Fruit fly (Drosophila melanogaster) whole organism, embryonic: ENCODE measurements around the gene pcm.

ENCODE experiments used
- Blimp-1 ChIP-seq: fragments of 200-800 bp; sonication (Bioruptor generic); optimal IDR thresholded peaks from 3 replicates; lab custom pipeline; 2018; ENCODE audit warnings: missing biosample characterization, missing genetic modification characterization, mild to moderate bottlenecking, moderate library complexity, missing genetic modification reagents
- CG10274 ChIP-seq: fragments of 200-800 bp; sonication (Bioruptor generic); optimal IDR thresholded peaks from 3 replicates; lab custom pipeline; 2017; ENCODE audit warnings: missing biosample characterization, mild to moderate bottlenecking, missing genetic modification characterization
- CG10959 ChIP-seq: fragments of 200-800 bp; sonication (Bioruptor generic); IDR thresholded peaks from 2 replicates; pipeline ENCODE4 v1.3.6; 2022; ENCODE audit warnings: missing biosample characterization, missing genetic modification characterization
- CG12236 ChIP-seq: fragments of 200-800 bp; sonication (Bioruptor generic); optimal IDR thresholded peaks from 2 replicates; lab custom pipeline; 2016; ENCODE audit warnings: missing biosample characterization, missing genetic modification characterization
- CG15269 ChIP-seq: fragments of 200-800 bp; sonication (Bioruptor generic); optimal IDR thresholded peaks from 2 replicates; lab custom pipeline; 2018; ENCODE audit warnings: missing biosample characterization, mild to moderate bottlenecking, missing genetic modification characterization, moderate library complexity
- CG15479 ChIP-seq: fragments of 200-800 bp; sonication (Bioruptor generic); optimal IDR thresholded peaks from 3 replicates; lab custom pipeline; 2019; ENCODE audit warnings: missing biosample characterization, mild to moderate bottlenecking, missing genetic modification characterization, moderate library complexity
- CG16815 ChIP-seq: fragments of 200-800 bp; sonication (Bioruptor generic); optimal IDR thresholded peaks from 3 replicates; lab custom pipeline; 2017; ENCODE audit warnings: missing biosample characterization, mild to moderate bottlenecking, missing genetic modification characterization
- CG17829 ChIP-seq: fragments of 200-800 bp; optimal IDR thresholded peaks from 2 replicates; lab custom pipeline; 2019; ENCODE audit warnings: missing biosample characterization, mild to moderate bottlenecking, missing genetic modification characterization, moderate library complexity
- CG30431 ChIP-seq: fragments of 200-800 bp; sonication (Bioruptor generic); optimal IDR thresholded peaks from 2 replicates; lab custom pipeline; 2017; ENCODE audit warnings: missing biosample characterization, missing genetic modification characterization
- CG32532 ChIP-seq: fragments of 200-800 bp; sonication (Bioruptor generic); IDR thresholded peaks from 2 replicates; pipeline ENCODE4 v1.3.6; 2022; ENCODE audit warnings: missing biosample characterization, missing genetic modification characterization
- CG34224 ChIP-seq: fragments of 200-800 bp; sonication (Bioruptor generic); IDR thresholded peaks from 3 replicates; pipeline ENCODE4 v1.3.6; 2022; ENCODE audit warnings: missing biosample characterization, missing genetic modification characterization; ENCODE audit not compliant: partially characterized antibody
- CG4360 ChIP-seq: fragments of 200-800 bp; sonication (Bioruptor generic); IDR thresholded peaks from 2 replicates; pipeline ENCODE4 v1.3.6; 2022; ENCODE audit warnings: missing biosample characterization, missing genetic modification characterization
- CG5180 ChIP-seq: fragments of 200-800 bp; sonication (Bioruptor generic); optimal IDR thresholded peaks from 3 replicates; lab custom pipeline; 2017; ENCODE audit warnings: missing biosample characterization, missing genetic modification characterization, mild to moderate bottlenecking, moderate library complexity, missing genetic modification reagents
- Chrac-16 ChIP-seq: fragments of 200-800 bp; sonication (Bioruptor generic); optimal IDR thresholded peaks from 3 replicates; lab custom pipeline; 2016; ENCODE audit warnings: missing biosample characterization, missing genetic modification characterization
- D ChIP-seq, 2 experiments: fragments of 200-800 bp in 1 of 2; fragments of >200 bp in 1 of 2; sonication (Bioruptor generic) in 1 of 2; optimal IDR thresholded peaks; 2 replicates in 1 of 2; 3 replicates in 1 of 2; lab custom pipeline; 2017; ENCODE audit warnings: mild to moderate bottlenecking in 1 of 2, missing biosample characterization in 1 of 2, missing genetic modification characterization in 1 of 2, missing genetic modification reagents in 1 of 2
- Dbx ChIP-seq: fragments of 200-800 bp; sonication (Bioruptor generic); IDR thresholded peaks from 3 replicates; pipeline ENCODE4 v1.3.6; 2022; ENCODE audit warnings: missing biosample characterization, missing genetic modification characterization
- Dfd ChIP-seq, 2 experiments: fragments of >200 bp; optimal IDR thresholded peaks; 2 replicates each; lab custom pipeline; 2017; ENCODE audit warnings: missing biosample characterization in 2 of 2, missing genetic modification characterization in 2 of 2
- Dref ChIP-seq: fragments of 200-800 bp; sonication (Bioruptor generic); IDR thresholded peaks from 2 replicates; pipeline ENCODE4 v1.3.6; 2022; ENCODE audit warnings: missing biosample characterization, missing genetic modification characterization
- H15 ChIP-seq: fragments of 200-800 bp; sonication (Bioruptor generic); IDR thresholded peaks from 3 replicates; pipeline ENCODE4 v1.3.6; 2022; ENCODE audit warnings: missing biosample characterization, missing genetic modification characterization
- HHEX ChIP-seq: fragments of 200-800 bp; sonication (Bioruptor generic); optimal IDR thresholded peaks from 3 replicates; lab custom pipeline; 2017; ENCODE audit warnings: missing biosample characterization, mild to moderate bottlenecking, missing genetic modification characterization, missing genetic modification reagents
- Hr78 ChIP-seq, 2 experiments: fragments of 200-800 bp in 1 of 2; fragments of >200 bp in 1 of 2; sonication (Bioruptor generic) in 1 of 2; optimal IDR thresholded peaks; 2 replicates each; lab custom pipeline; 2017 to 2019; ENCODE audit warnings: missing biosample characterization in 2 of 2, missing genetic modification characterization in 2 of 2, mild to moderate bottlenecking in 1 of 2, moderate library complexity in 1 of 2
- MESR4 ChIP-seq: fragments of 200-800 bp; sonication (Bioruptor generic); optimal IDR thresholded peaks from 2 replicates; lab custom pipeline; 2018; ENCODE audit warnings: missing biosample characterization, mild to moderate bottlenecking, missing genetic modification characterization, moderate library complexity
- Meics ChIP-seq: fragments of 200-800 bp; sonication (Bioruptor generic); optimal IDR thresholded peaks from 2 replicates; lab custom pipeline; 2017; ENCODE audit warnings: missing biosample characterization, mild to moderate bottlenecking, missing genetic modification characterization
- NC2α ChIP-seq: fragments of 200-800 bp; sonication (Bioruptor generic); optimal IDR thresholded peaks from 2 replicates; lab custom pipeline; 2016; ENCODE audit warnings: missing biosample characterization, missing genetic modification characterization
- NC2β ChIP-seq: fragments of 200-800 bp; sonication (Bioruptor generic); optimal IDR thresholded peaks from 2 replicates; lab custom pipeline; 2016; ENCODE audit warnings: missing biosample characterization, missing genetic modification characterization
- Opbp ChIP-seq: fragments of 200-800 bp; sonication (Bioruptor generic); IDR thresholded peaks from 3 replicates; pipeline ENCODE4 v1.3.6; 2022; ENCODE audit warnings: missing biosample characterization, missing genetic modification characterization; ENCODE audit not compliant: partially characterized antibody
- Pdp1 ChIP-seq, 2 experiments: fragments of 200-800 bp; sonication (Bioruptor generic); optimal IDR thresholded peaks; 3 replicates each; lab custom pipeline; 2016; ENCODE audit warnings: missing biosample characterization in 2 of 2, missing genetic modification characterization in 2 of 2, mild to moderate bottlenecking in 1 of 2, moderate library complexity in 1 of 2
- Ravus ChIP-seq: fragments of 200-800 bp; sonication (Bioruptor generic); IDR thresholded peaks from 2 replicates; pipeline ENCODE4 v1.3.6; 2022; ENCODE audit warnings: missing biosample characterization, missing genetic modification characterization
- Sry-β ChIP-seq: fragments of 200-800 bp; sonication (Bioruptor generic); optimal IDR thresholded peaks from 2 replicates; lab custom pipeline; 2018; ENCODE audit warnings: missing biosample characterization, mild to moderate bottlenecking, missing genetic modification characterization, moderate library complexity
- Trl ChIP-seq, 3 experiments: fragments of >200 bp in 2 of 3; fragments of 200-800 bp in 1 of 3; sonication (Bioruptor generic) in 1 of 3; optimal IDR thresholded peaks; 2 replicates in 1 of 3; 3 replicates in 2 of 3; lab custom pipeline; 2016 to 2017; ENCODE audit warnings: missing biosample characterization in 1 of 3, missing genetic modification characterization in 1 of 3
- Vsx1 ChIP-seq: fragments of 200-800 bp; sonication (Bioruptor generic); optimal IDR thresholded peaks from 2 replicates; lab custom pipeline; 2017; ENCODE audit warnings: missing biosample characterization, mild to moderate bottlenecking, missing genetic modification characterization, missing genetic modification reagents
- amos ChIP-seq: fragments of 200-800 bp; sonication (Bioruptor generic); IDR thresholded peaks from 2 replicates; pipeline ENCODE4 v1.3.6; 2022; ENCODE audit warnings: missing biosample characterization, missing genetic modification characterization; ENCODE audit not compliant: partially characterized antibody
- crc ChIP-seq: fragments of 200-800 bp; sonication (Bioruptor generic); optimal IDR thresholded peaks from 2 replicates; lab custom pipeline; 2016; ENCODE audit warnings: missing biosample characterization, missing genetic modification characterization
- crol ChIP-seq: fragments of 200-800 bp; sonication (Bioruptor generic); IDR thresholded peaks from 2 replicates; pipeline ENCODE4 v1.3.6; 2022; ENCODE audit warnings: missing biosample characterization, missing genetic modification characterization
- dan ChIP-seq: fragments of 200-800 bp; sonication (Bioruptor generic); IDR thresholded peaks from 2 replicates; pipeline ENCODE4 v1.3.6; 2022; ENCODE audit warnings: missing biosample characterization, missing genetic modification characterization
- dpn ChIP-seq, 2 experiments: fragments of 200-800 bp; sonication (Bioruptor generic); optimal IDR thresholded peaks; 3 replicates each; lab custom pipeline; 2016; ENCODE audit warnings: missing biosample characterization in 2 of 2, missing genetic modification characterization in 2 of 2
- fd64A ChIP-seq: fragments of 200-800 bp; sonication (Bioruptor generic); optimal IDR thresholded peaks from 3 replicates; lab custom pipeline; 2018; ENCODE audit warnings: missing biosample characterization, mild to moderate bottlenecking, missing genetic modification characterization
- gcm2 ChIP-seq: fragments of 200-800 bp; sonication (Bioruptor generic); optimal IDR thresholded peaks from 2 replicates; lab custom pipeline; 2016; ENCODE audit warnings: missing biosample characterization, missing genetic modification characterization
- lilli ChIP-seq: fragments of 200-800 bp; sonication (Bioruptor generic); optimal IDR thresholded peaks from 3 replicates; lab custom pipeline; 2016; ENCODE audit warnings: missing biosample characterization, missing genetic modification characterization
- mirr ChIP-seq: fragments of 200-800 bp; sonication (Bioruptor generic); optimal IDR thresholded peaks from 3 replicates; lab custom pipeline; 2018; ENCODE audit warnings: missing biosample characterization, mild to moderate bottlenecking, missing genetic modification characterization
- nerfin-2 ChIP-seq: fragments of 200-800 bp; sonication (Bioruptor generic); IDR thresholded peaks from 2 replicates; pipeline ENCODE4 v1.3.6; 2022; ENCODE audit warnings: missing biosample characterization, missing genetic modification characterization; ENCODE audit not compliant: partially characterized antibody
- pnt ChIP-seq: fragments of 200-800 bp; sonication (Bioruptor generic); optimal IDR thresholded peaks from 3 replicates; lab custom pipeline; 2016; ENCODE audit warnings: missing biosample characterization, missing genetic modification characterization
- prd ChIP-seq, 3 experiments: fragments of >200 bp in 2 of 3; fragments of 200-800 bp in 1 of 3; sonication (Bioruptor generic) in 1 of 3; optimal IDR thresholded peaks in 2 of 3; IDR thresholded peaks in 1 of 3; 2 replicates in 2 of 3; 3 replicates in 1 of 3; pipeline versions ENCODE4 v1.3.6 to Lab custom; 2017 to 2022; ENCODE audit warnings: missing biosample characterization in 1 of 3, missing genetic modification characterization in 1 of 3
- pzg ChIP-seq: fragments of 200-800 bp; sonication (Bioruptor generic); optimal IDR thresholded peaks from 3 replicates; lab custom pipeline; 2018; ENCODE audit warnings: missing biosample characterization, mild to moderate bottlenecking, missing genetic modification characterization, moderate library complexity
- run ChIP-seq: fragments of 200-800 bp; sonication (Bioruptor generic); optimal IDR thresholded peaks from 3 replicates; lab custom pipeline; 2018; ENCODE audit warnings: missing biosample characterization, mild to moderate bottlenecking, missing genetic modification characterization
- shn ChIP-seq: fragments of 200-800 bp; sonication (Bioruptor generic); optimal IDR thresholded peaks from 3 replicates; lab custom pipeline; 2016; ENCODE audit warnings: missing biosample characterization, missing genetic modification characterization
- slbo ChIP-seq: fragments of 200-800 bp; sonication (Bioruptor generic); IDR thresholded peaks from 2 replicates; pipeline ENCODE4 v1.3.6; 2022; ENCODE audit warnings: missing biosample characterization, missing genetic modification characterization
- stwl ChIP-seq: fragments of 200-800 bp; sonication (Bioruptor generic); optimal IDR thresholded peaks from 3 replicates; lab custom pipeline; 2018; ENCODE audit warnings: missing biosample characterization, mild to moderate bottlenecking, missing genetic modification characterization, moderate library complexity
- trh ChIP-seq: fragments of 200-800 bp; sonication (Bioruptor generic); optimal IDR thresholded peaks from 2 replicates; lab custom pipeline; 2016; ENCODE audit warnings: missing biosample characterization, missing genetic modification characterization

Gene pcm

dm6 chrX:19520888-19521287, 29.1 kb upstream of the pcm start (continued):
- no peak for TF ChIP-seq trh (GFP tag; lab: Kevin White, UChicago)
- TF ChIP-seq crc, result no peak
- no peak for TF ChIP-seq D (optimal IDR thresholded peaks at IDR 0.05; lab: Kevin White, UChicago)
- no peak for TF ChIP-seq D (GFP tag; optimal IDR thresholded peaks at IDR 0.05; lab: Kevin White, UChicago)
- no peak for TF ChIP-seq prd (optimal IDR thresholded peaks at IDR 0.05; lab: Kevin White, UChicago)
- TF ChIP-seq prd (GFP tag; IDR thresholded peaks at IDR 0.05; lab: Robert Waterston, UW), result no peak
- TF ChIP-seq Dfd (GFP tag; optimal IDR thresholded peaks at IDR 0.05; lab: Kevin White, UChicago), result no peak
- no peak for TF ChIP-seq CG5180 (GFP tag; lab: Kevin White, UChicago)
- TF ChIP-seq Vsx1 (GFP tag; lab: Kevin White, UChicago), result no peak
- no peak for TF ChIP-seq mirr (GFP tag; lab: Kevin White, UChicago)
- TF ChIP-seq lilli, result no peak
- TF ChIP-seq CG32532, result peak; percentile 32; the same call in 1 of the 2 replicates
- no peak for TF ChIP-seq Ravus (GFP tag; lab: Robert Waterston, UW)
- TF ChIP-seq CG17829 (tag; lab: Kevin White, UChicago), result no peak
- peak in 1 of 2 experiments; percentile 95 for TF ChIP-seq Pdp1 (GFP tag; optimal IDR thresholded peaks at IDR 0.05; lab: Kevin White, UChicago)
- no peak for TF ChIP-seq CG15269
- no peak for TF ChIP-seq nerfin-2 (GFP tag; lab: Robert Waterston, UW)
- no peak for TF ChIP-seq run
- no peak for TF ChIP-seq NC2α (GFP tag; lab: Kevin White, UChicago)
- TF ChIP-seq dan, result no peak
- TF ChIP-seq Meics (GFP tag; lab: Kevin White, UChicago), result no peak
- no peak for TF ChIP-seq Blimp-1 (GFP tag; lab: Kevin White, UChicago)
- no peak for TF ChIP-seq Trl (optimal IDR thresholded peaks at IDR 0.05; lab: Kevin White, UChicago)
- TF ChIP-seq Trl (GFP tag; optimal IDR thresholded peaks at IDR 0.05; lab: Kevin White, UChicago), result no peak
- TF ChIP-seq pnt (GFP tag; lab: Kevin White, UChicago), result no peak
- no peak for TF ChIP-seq Chrac-16 (GFP tag; lab: Kevin White, UChicago)
- no peak for TF ChIP-seq gcm2 (GFP tag; lab: Kevin White, UChicago)
- no peak for TF ChIP-seq CG34224
- no peak for TF ChIP-seq H15
- TF ChIP-seq amos (GFP tag; lab: Robert Waterston, UW), result no peak
- TF ChIP-seq Opbp (GFP tag; lab: Robert Waterston, UW), result no peak
- peak; percentile 55 for TF ChIP-seq Dref (GFP tag; lab: Robert Waterston, UW)
- no peak for TF ChIP-seq shn (GFP tag; lab: Kevin White, UChicago)
- TF ChIP-seq NC2β, result no peak
- TF ChIP-seq slbo (GFP tag; lab: Robert Waterston, UW), result no peak
- TF ChIP-seq dpn (GFP tag; optimal IDR thresholded peaks at IDR 0.05; lab: Kevin White, UChicago), result no peak
- no peak for TF ChIP-seq Sry-β
- TF ChIP-seq CG30431 (GFP tag; lab: Kevin White, UChicago), result no peak
- TF ChIP-seq stwl (tag; lab: Kevin White, UChicago), result no peak
- TF ChIP-seq MESR4 (GFP tag; lab: Kevin White, UChicago), result peak; percentile 29
- no peak for TF ChIP-seq CG10959 (GFP tag; lab: Robert Waterston, UW)
- peak; percentile 16 for TF ChIP-seq pzg (GFP tag; lab: Kevin White, UChicago)
- TF ChIP-seq HHEX (GFP tag; lab: Kevin White, UChicago), result no peak
- no peak for TF ChIP-seq CG12236 (GFP tag; lab: Kevin White, UChicago)
- no peak for TF ChIP-seq Dbx (GFP tag; lab: Robert Waterston, UW)
- no peak for TF ChIP-seq fd64A
- peak; percentile 79 for TF ChIP-seq CG15479 (GFP tag; lab: Kevin White, UChicago)
- TF ChIP-seq CG4360 (GFP tag; lab: Robert Waterston, UW), result no peak
- peak; percentile 78 for TF ChIP-seq crol (GFP tag; lab: Robert Waterston, UW)
- no peak for TF ChIP-seq CG16815 (GFP tag; lab: Kevin White, UChicago)
- peak in 1 of 2 experiments; percentile 74 for TF ChIP-seq Hr78 (GFP tag; optimal IDR thresholded peaks at IDR 0.05; lab: Kevin White, UChicago)
- TF ChIP-seq CG10274, result no peak
